Worm (Caenorhabditis elegans) whole organism, early embryonic: Measurements from ENCODE around the gene F59A1.15.

Experiments used
- B0310.2 ChIP-seq: sonication (generic microtip); optimal IDR thresholded peaks from 2 replicates; lab custom pipeline; 2016; ENCODE audit warnings: mild to moderate bottlenecking, missing genetic modification characterization, missing compliant biosample characterization
- F13C5.2 ChIP-seq: sonication (generic microtip); optimal IDR thresholded peaks from 2 replicates; lab custom pipeline; 2017; ENCODE audit warnings: mild to moderate bottlenecking, missing genetic modification characterization, inconsistent platforms, missing compliant biosample characterization
- aly-1 ChIP-seq: sonication (generic microtip); optimal IDR thresholded peaks from 2 replicates; lab custom pipeline; 2016; ENCODE audit warnings: missing genetic modification characterization, missing compliant biosample characterization
- ama-1 ChIP-seq: fragments of 150-350 bp; optimal IDR thresholded peaks from 2 replicates; lab custom pipeline; 2014
- ceh-13 ChIP-seq: fragments of 200-800 bp; sonication (Bioruptor generic); optimal IDR thresholded peaks from 2 replicates; lab custom pipeline; 2018; ENCODE audit warnings: mild to moderate bottlenecking, missing genetic modification characterization, missing compliant biosample characterization
- ceh-36 ChIP-seq: sonication (generic microtip); optimal IDR thresholded peaks from 2 replicates; lab custom pipeline; 2016; ENCODE audit warnings: missing genetic modification characterization, inconsistent platforms, missing compliant biosample characterization
- ets-7 ChIP-seq: sonication (generic microtip); optimal IDR thresholded peaks from 2 replicates; lab custom pipeline; 2016; ENCODE audit warnings: missing genotype, missing genetic modification characterization, missing compliant biosample characterization
- flt-1 ChIP-seq: fragments of 200-800 bp; sonication (Bioruptor generic); IDR thresholded peaks from 2 replicates; pipeline ENCODE4 v1.3.6; 2022; ENCODE audit warnings: missing genetic modification characterization, missing compliant biosample characterization
- hmbx-1 ChIP-seq: sonication (generic microtip); optimal IDR thresholded peaks from 2 replicates; lab custom pipeline; 2016; ENCODE audit warnings: mild to moderate bottlenecking, missing genetic modification characterization, missing compliant biosample characterization
- hmg-4 ChIP-seq: fragments of 200-800 bp; sonication (Bioruptor generic); optimal IDR thresholded peaks from 2 replicates; lab custom pipeline; 2018; ENCODE audit warnings: mild to moderate bottlenecking, missing genetic modification characterization, missing compliant biosample characterization
- hnd-1 ChIP-seq: sonication (generic microtip); optimal IDR thresholded peaks from 2 replicates; lab custom pipeline; 2016; ENCODE audit warnings: missing genetic modification characterization, missing compliant biosample characterization
- pes-1 ChIP-seq: fragments of 200-800 bp; sonication (Bioruptor generic); IDR thresholded peaks from 2 replicates; pipeline ENCODE4 v1.3.6; 2022; ENCODE audit warnings: missing genetic modification reagents, missing genetic modification characterization, missing compliant biosample characterization
- tbx-11 ChIP-seq: fragments of 200-800 bp; sonication (Bioruptor generic); IDR thresholded peaks from 2 replicates; pipeline ENCODE4 v1.3.6; 2022; ENCODE audit warnings: missing genetic modification characterization, missing compliant biosample characterization

DNA sequence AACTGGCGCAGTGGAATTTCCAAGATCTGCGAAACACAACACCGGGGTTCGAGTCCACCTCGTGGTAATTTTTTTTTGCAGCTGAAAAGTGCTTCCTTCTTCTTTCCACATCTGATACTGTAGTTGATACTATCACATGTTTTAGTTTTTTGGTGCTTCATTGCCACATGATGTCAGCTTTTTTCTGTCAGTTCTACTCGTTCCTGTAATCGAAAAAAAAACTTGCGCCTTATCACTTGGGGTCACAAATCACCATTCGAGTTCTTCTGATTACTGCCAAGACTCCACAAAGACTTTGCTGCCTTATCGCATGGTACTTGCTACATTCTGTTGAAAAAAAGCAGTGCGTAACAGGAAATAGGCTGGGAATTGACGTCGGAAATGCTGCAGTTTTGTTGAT lies 38.0 kb upstream of the F59A1.15 start:
- TF ChIP-seq flt-1 (GFP tag; lab: Robert Waterston, UW) = no peak
- TF ChIP-seq aly-1 (tag; lab: Kevin White, UChicago) = no peak
- no peak for TF ChIP-seq F13C5.2 (tag; lab: Kevin White, UChicago)
- no peak for TF ChIP-seq ama-1
- no peak for TF ChIP-seq ceh-36
- TF ChIP-seq ets-7 (tag; lab: Kevin White, UChicago) = no peak
- TF ChIP-seq tbx-11 (GFP tag; lab: Robert Waterston, UW) = no peak
- TF ChIP-seq hnd-1 (tag; lab: Kevin White, UChicago) = no peak
- no peak for TF ChIP-seq hmbx-1 (tag; lab: Kevin White, UChicago)
- no peak for TF ChIP-seq hmg-4 (GFP tag; lab: Kevin White, UChicago)
- TF ChIP-seq pes-1 (GFP tag; lab: Robert Waterston, UW) = no peak
- TF ChIP-seq B0310.2 (tag; lab: Kevin White, UChicago) = no peak
- no peak for TF ChIP-seq ceh-13 (GFP tag; lab: Kevin White, UChicago)
